Fruit fly (Drosophila melanogaster): Measurements from ENCODE around the gene TfIIB.
A peak's percentile ranks its signal among the peaks of the same experiment; 100 is the strongest.

Gene TfIIB

dm6 chr2L:10472257-10472656 is 41.1 kb downstream of the TfIIB start (continued):
- TF ChIP-seq CG32532 (GFP tag; IDR thresholded peaks at IDR 0.05) (no peak), CG32772 (GFP tag; IDR thresholded peaks at IDR 0.05) (no peak), croc (GFP tag; conservative IDR thresholded peaks at IDR 0.05) (no peak), crp (GFP tag; optimal IDR thresholded peaks at IDR 0.05) (no peak), Poxn (GFP tag; IDR thresholded peaks at IDR 0.05) (no peak), sd (tag; optimal IDR thresholded peaks at IDR 0.05) (no peak), CG2678 (tag; optimal IDR thresholded peaks at IDR 0.05) (peak; percentile 37), unpg (GFP tag; optimal IDR thresholded peaks at IDR 0.05) (peak; percentile 23), twi (tag; optimal IDR thresholded peaks at IDR 0.05) (no peak), Med (GFP tag) (no peak), dan (GFP tag; IDR thresholded peaks at IDR 0.05) (no peak), grn (GFP tag; optimal IDR thresholded peaks at IDR 0.05) (no peak), Pdp1 (GFP tag; optimal IDR thresholded peaks at IDR 0.05) (peak in 1 of 2 experiments; percentile 14), BtbVII (GFP tag; optimal IDR thresholded peaks at IDR 0.05) (no peak), CG15269 (tag; optimal IDR thresholded peaks at IDR 0.05) (peak; percentile 11), gcm2 (GFP tag; optimal IDR thresholded peaks at IDR 0.05) (no peak), CG14014 (GFP tag; IDR thresholded peaks at IDR 0.05) (peak; percentile 11; the same call in 1 of the 2 replicates), CG3847 (GFP tag; IDR thresholded peaks at IDR 0.05) (no peak), NFAT (GFP tag; IDR thresholded peaks at IDR 0.05) (no peak), CG10274 (GFP tag; optimal IDR thresholded peaks at IDR 0.05) (no peak), CG15479 (GFP tag; optimal IDR thresholded peaks at IDR 0.05) (no peak), HHEX (GFP tag; optimal IDR thresholded peaks at IDR 0.05) (no peak), CG6175 (GFP tag; IDR thresholded peaks at IDR 0.05) (no peak), ERR (GFP tag; optimal IDR thresholded peaks at IDR 0.05) (no peak), CG18476 (GFP tag; optimal IDR thresholded peaks at IDR 0.05) (no peak), schlank (tag; optimal IDR thresholded peaks at IDR 0.05) (no peak), CG4282 (GFP tag; optimal IDR thresholded peaks at IDR 0.05) (no peak), dysf (GFP tag; IDR thresholded peaks at IDR 0.05) (no peak), CG8290 (GFP tag; optimal IDR thresholded peaks at IDR 0.05) (no peak), CG8290 (tag; optimal IDR thresholded peaks at IDR 0.05) (peak in 1 of 2 experiments; percentile 3), CG13296 (GFP tag; optimal IDR thresholded peaks at IDR 0.05) (peak; percentile 41), CG1603 (tag; optimal IDR thresholded peaks at IDR 0.05) (no peak), chif (GFP tag; optimal IDR thresholded peaks at IDR 0.05) (no peak), HmgZ (tag; optimal IDR thresholded peaks at IDR 0.05) (no peak), Dbx (GFP tag; IDR thresholded peaks at IDR 0.05) (no peak), CG14441 (GFP tag; IDR thresholded peaks at IDR 0.05) (no peak), Ssrp (tag; optimal IDR thresholded peaks at IDR 0.05) (no peak), CG13424 (tag; optimal IDR thresholded peaks at IDR 0.05) (peak; percentile 10), grau (tag; optimal IDR thresholded peaks at IDR 0.05) (no peak), CG13894 (tag; optimal IDR thresholded peaks at IDR 0.05) (no peak), CG31224 (GFP tag; IDR thresholded peaks at IDR 0.05) (no peak), nerfin-1 (tag; optimal IDR thresholded peaks at IDR 0.05) (no peak), z (GFP tag; IDR thresholded peaks at IDR 0.05) (no peak), Ada2b (GFP tag; IDR thresholded peaks at IDR 0.05) (no peak), CG12942 (GFP tag; optimal IDR thresholded peaks at IDR 0.05) (no peak), CG9727 (GFP tag; optimal IDR thresholded peaks at IDR 0.05) (no peak), CG30403 (GFP tag; optimal IDR thresholded peaks at IDR 0.05) (no peak), sna (GFP tag; IDR thresholded peaks at IDR 0.05; ENCODE audit: partially characterized antibody) (no peak), CG9437 (GFP tag; optimal IDR thresholded peaks at IDR 0.05) (no peak), corto (GFP tag; optimal IDR thresholded peaks at IDR 0.05) (no peak), cad (GFP tag; optimal IDR thresholded peaks at IDR 0.05) (no peak), CG10431 (GFP tag; optimal IDR thresholded peaks at IDR 0.05) (no peak)
